Fruit fly (Drosophila melanogaster): Measurements from ENCODE around the gene CG15042.

The CG15042 gene

dm6 chrX:18517415-18517814 lies 10.7 kb downstream of the CG15042 start (continued):
- 0 out of 2 replicates have a peak, but pooled peaks have one; percentile 7 for TF ChIP-seq CG4730 (GFP tag; IDR thresholded peaks at IDR 0.05)
- peak; percentile 8 for TF ChIP-seq CG2678 (tag; optimal IDR thresholded peaks at IDR 0.05)
- TF ChIP-seq CG10431 (GFP tag; optimal IDR thresholded peaks at IDR 0.05) = peak; percentile 55
- no peak for TF ChIP-seq Sox100B (GFP tag; optimal IDR thresholded peaks at IDR 0.05)
- TF ChIP-seq slou (GFP tag; optimal IDR thresholded peaks at IDR 0.05) = no peak
- TF ChIP-seq zfh1 (GFP tag; IDR thresholded peaks at IDR 0.05) = peak; percentile 72
- no peak for TF ChIP-seq org-1 (GFP tag; optimal IDR thresholded peaks at IDR 0.05)
- TF ChIP-seq CG4424 (GFP tag; optimal IDR thresholded peaks at IDR 0.05) = no peak
- TF ChIP-seq Eip74EF (GFP tag; optimal IDR thresholded peaks at IDR 0.05) = no peak
- no peak for TF ChIP-seq bbx (GFP tag; IDR thresholded peaks at IDR 0.05; ENCODE audit: partially characterized antibody)
- TF ChIP-seq ci (GFP tag; IDR thresholded peaks at IDR 0.05) = peak; percentile 77
- TF ChIP-seq CG8478 (optimal IDR thresholded peaks at IDR 0.05) = no peak
- TF ChIP-seq CG9727 (GFP tag; optimal IDR thresholded peaks at IDR 0.05) = peak; percentile 20
- TF ChIP-seq cas (GFP tag; IDR thresholded peaks at IDR 0.05) = no peak
- no peak for TF ChIP-seq jumu (GFP tag; optimal IDR thresholded peaks at IDR 0.05)
- TF ChIP-seq CG10979 (tag; optimal IDR thresholded peaks at IDR 0.05) = peak; percentile 10
- no peak for TF ChIP-seq CG13624 (GFP tag; optimal IDR thresholded peaks at IDR 0.05)
- no peak for TF ChIP-seq jing (GFP tag; optimal IDR thresholded peaks at IDR 0.05)
- TF ChIP-seq Chrac-16 (GFP tag; optimal IDR thresholded peaks at IDR 0.05) = peak; percentile 41
- TF ChIP-seq CG6254 (GFP tag; optimal IDR thresholded peaks at IDR 0.05) = no peak
- no peak for TF ChIP-seq CG18599 (GFP tag; optimal IDR thresholded peaks at IDR 0.05)
- TF ChIP-seq tx (GFP tag; optimal IDR thresholded peaks at IDR 0.05) = no peak
- TF ChIP-seq trem (tag; optimal IDR thresholded peaks at IDR 0.05) = no peak
- TF ChIP-seq Drgx (GFP tag; IDR thresholded peaks at IDR 0.05) = 0 out of 2 replicates have a peak, but pooled peaks have one; percentile 19
- peak; percentile 52; the same call in 1 of the 2 replicates for TF ChIP-seq CG17328 (GFP tag; IDR thresholded peaks at IDR 0.05)
- TF ChIP-seq br (optimal IDR thresholded peaks at IDR 0.05) = no peak
- TF ChIP-seq gro (GFP tag; optimal IDR thresholded peaks at IDR 0.05) = no peak
- TF ChIP-seq CG1529 (GFP tag; optimal IDR thresholded peaks at IDR 0.05) = no peak
- no peak for TF ChIP-seq fd64A (GFP tag; optimal IDR thresholded peaks at IDR 0.05)
- TF ChIP-seq emc (GFP tag; optimal IDR thresholded peaks at IDR 0.05) = no peak
- TF ChIP-seq CG11085 (GFP tag; IDR thresholded peaks at IDR 0.05) = no peak
- no peak for TF ChIP-seq lilli (GFP tag; optimal IDR thresholded peaks at IDR 0.05)
- TF ChIP-seq Ets97D (GFP tag; optimal IDR thresholded peaks at IDR 0.05) = no peak
- peak; percentile 16 for TF ChIP-seq pita (GFP tag; optimal IDR thresholded peaks at IDR 0.05)
- no peak for TF ChIP-seq CG9817 (tag; optimal IDR thresholded peaks at IDR 0.05)
- no peak for TF ChIP-seq fd96Cb (tag; optimal IDR thresholded peaks at IDR 0.05)
- peak; percentile 27 for TF ChIP-seq Ssrp (tag; optimal IDR thresholded peaks at IDR 0.05)
- TF ChIP-seq CG8281 (tag; optimal IDR thresholded peaks at IDR 0.05) = no peak
- TF ChIP-seq her (GFP tag; optimal IDR thresholded peaks at IDR 0.05) = no peak
- peak; percentile 72 for TF ChIP-seq onecut (GFP tag; IDR thresholded peaks at IDR 0.05)
- TF ChIP-seq Hr3 (GFP tag; optimal IDR thresholded peaks at IDR 0.05) = no peak
- TF ChIP-seq HmgZ (tag; optimal IDR thresholded peaks at IDR 0.05) = no peak
- peak; percentile 40 for TF ChIP-seq CG17829 (tag; optimal IDR thresholded peaks at IDR 0.05)
- peak in 1 of 2 experiments; percentile 43 for TF ChIP-seq bsh (GFP tag; optimal IDR thresholded peaks at IDR 0.05)
- no peak for TF ChIP-seq wor (GFP tag; IDR thresholded peaks at IDR 0.05)
- TF ChIP-seq bowl (GFP tag; IDR thresholded peaks at IDR 0.05) = no peak
- TF ChIP-seq row (GFP tag; IDR thresholded peaks at IDR 0.05) = peak; percentile 31; the same call in 1 of the 3 replicates
- TF ChIP-seq CG12236 (GFP tag; optimal IDR thresholded peaks at IDR 0.05) = no peak
- TF ChIP-seq Dfd (GFP tag; optimal IDR thresholded peaks at IDR 0.05) = no peak
- TF ChIP-seq lola (GFP tag; optimal IDR thresholded peaks at IDR 0.05) = no peak
- peak; percentile 5 for TF ChIP-seq Nf-YB (GFP tag; optimal IDR thresholded peaks at IDR 0.05)
- no peak for TF ChIP-seq CG17186 (GFP tag; optimal IDR thresholded peaks at IDR 0.05)
